Fruit fly (Drosophila melanogaster) Kc167 (cell line): Measurements from ENCODE around the gene CG8043.

Source experiments
- Myc ChIP-seq: fragments of >200 bp; optimal IDR thresholded peaks from 2 replicates; lab custom pipeline; 2017; ENCODE audit warnings: missing external identifiers
- Sin3A ChIP-seq: fragments of >200 bp; optimal IDR thresholded peaks from 2 replicates; lab custom pipeline; 2018; ENCODE audit warnings: missing external identifiers
- h ChIP-seq: fragments of >200 bp; optimal IDR thresholded peaks from 3 replicates; lab custom pipeline; 2018; ENCODE audit warnings: missing external identifiers
- insv ChIP-seq: fragments of >200 bp; optimal IDR thresholded peaks from 3 replicates; lab custom pipeline; 2018; ENCODE audit warnings: missing external identifiers
- psq ChIP-seq: fragments of >200 bp; optimal IDR thresholded peaks from 2 replicates; lab custom pipeline; 2017; ENCODE audit warnings: missing external identifiers

dm6 chr3R:8704669-8705068 lies 28.0 kb downstream of the CG8043 start:
- TF ChIP-seq Myc = no peak
- no peak for TF ChIP-seq insv
- TF ChIP-seq psq (lab: Kevin White, UChicago) = no peak
- TF ChIP-seq h (lab: Kevin White, UChicago) = no peak
- no peak for TF ChIP-seq Sin3A (lab: Kevin White, UChicago)
